Fruit fly (Drosophila melanogaster): ENCODE results near the gene CG15211.

DNA sequence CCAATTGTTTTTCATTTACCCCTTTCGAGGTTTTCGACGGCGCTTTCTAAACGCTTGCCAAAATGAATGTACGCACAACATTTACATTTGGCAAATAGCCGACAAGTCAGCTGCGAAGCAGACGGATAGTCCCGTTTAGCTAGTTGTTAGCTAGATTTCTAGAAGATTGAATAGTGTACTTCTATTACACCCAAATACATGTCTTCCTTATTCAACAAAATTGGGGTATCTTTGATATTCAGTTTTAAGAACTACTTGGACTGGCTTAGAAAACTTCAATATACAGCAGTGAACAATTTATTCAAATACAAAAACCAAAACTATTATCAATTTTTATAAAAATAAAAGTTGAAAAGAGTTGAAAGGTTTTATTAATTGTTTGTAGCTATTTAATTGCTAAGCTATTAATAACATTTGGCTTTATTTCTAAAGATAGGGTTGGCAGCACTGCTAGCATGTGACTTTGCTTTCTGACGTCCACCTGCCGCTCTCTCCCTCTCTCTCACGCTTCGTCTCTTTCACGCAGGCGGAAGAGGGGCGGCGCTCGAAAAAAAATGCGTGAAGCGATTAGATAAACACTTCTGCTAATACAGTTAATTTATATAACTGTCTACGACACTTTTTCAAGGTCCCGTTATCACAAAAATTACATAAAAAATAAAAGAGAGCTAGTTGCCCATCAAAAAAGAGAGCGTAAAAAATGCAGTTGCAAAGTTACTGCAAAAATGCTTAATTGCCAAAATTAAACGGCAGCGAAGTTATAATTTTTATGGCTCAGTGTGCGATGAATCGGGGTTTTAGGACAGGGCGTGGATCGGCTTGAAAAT is 12.7 kb downstream of the CG15211 start:
- TF ChIP-seq en (GFP tag; optimal IDR thresholded peaks at IDR 0.05) (no peak), CG11696 (GFP tag; IDR thresholded peaks at IDR 0.05) (no peak), h (optimal IDR thresholded peaks at IDR 0.05) (no peak), MESR4 (GFP tag; optimal IDR thresholded peaks at IDR 0.05) (no peak), CHES-1-like (GFP tag; optimal IDR thresholded peaks at IDR 0.05) (no peak), CG18764 (GFP tag; optimal IDR thresholded peaks at IDR 0.05) (no peak), CG10321 (GFP tag; IDR thresholded peaks at IDR 0.05) (no peak), bowl (GFP tag; IDR thresholded peaks at IDR 0.05) (no peak), Abd-B (GFP tag; optimal IDR thresholded peaks at IDR 0.05) (no peak), CG6854 (GFP tag; optimal IDR thresholded peaks at IDR 0.05) (no peak), CG8281 (tag; optimal IDR thresholded peaks at IDR 0.05) (no peak), vfl (GFP tag; optimal IDR thresholded peaks at IDR 0.05) (no peak), CG10274 (GFP tag; optimal IDR thresholded peaks at IDR 0.05) (no peak), CG4360 (GFP tag; IDR thresholded peaks at IDR 0.05) (no peak)
